Fruit fly (Drosophila melanogaster) whole organism, prepupa: ENCODE measurements around the gene CG14841.

ENCODE experiments used
- Blimp-1 ChIP-seq: fragments of 200-800 bp; sonication (Bioruptor generic); optimal IDR thresholded peaks from 3 replicates; lab custom pipeline; 2017; ENCODE audit warnings: missing biosample characterization, missing genetic modification characterization, mild to moderate bottlenecking, moderate library complexity, missing genetic modification reagents
- CG10631 ChIP-seq: fragments of 200-800 bp; sonication (Bioruptor generic); optimal IDR thresholded peaks from 2 replicates; lab custom pipeline; 2016; ENCODE audit warnings: missing biosample characterization, missing genetic modification characterization
- CG10669 ChIP-seq: fragments of 200-800 bp; sonication (Bioruptor generic); optimal IDR thresholded peaks from 3 replicates; lab custom pipeline; 2018; ENCODE audit warnings: missing biosample characterization, mild to moderate bottlenecking, missing genetic modification characterization, moderate library complexity
- CG11294 ChIP-seq: fragments of 200-800 bp; sonication (Bioruptor generic); IDR thresholded peaks from 2 replicates; pipeline ENCODE4 v1.3.6; 2022; ENCODE audit warnings: missing biosample characterization, missing genetic modification characterization
- CG11762 ChIP-seq: fragments of 200-800 bp; sonication (Bioruptor generic); optimal IDR thresholded peaks from 3 replicates; lab custom pipeline; 2016; ENCODE audit warnings: missing biosample characterization, missing genetic modification characterization; ENCODE audit not compliant: insufficient read depth
- CG15336 ChIP-seq: fragments of 200-800 bp; sonication (Bioruptor generic); IDR thresholded peaks from 2 replicates; pipeline ENCODE4 v1.3.6; 2022; ENCODE audit warnings: missing biosample characterization, missing genetic modification characterization
- CG16779 ChIP-seq: fragments of 200-800 bp; sonication (Bioruptor generic); optimal IDR thresholded peaks from 3 replicates; lab custom pipeline; 2017; ENCODE audit warnings: missing biosample characterization, mild to moderate bottlenecking, missing genetic modification characterization
- CG3032 ChIP-seq: fragments of 200-800 bp; optimal IDR thresholded peaks from 2 replicates; lab custom pipeline; 2019; ENCODE audit warnings: missing biosample characterization, mild to moderate bottlenecking, missing genetic modification characterization, moderate library complexity
- CG32006 ChIP-seq: fragments of 200-800 bp; sonication (Bioruptor generic); optimal IDR thresholded peaks from 3 replicates; lab custom pipeline; 2017; ENCODE audit warnings: missing biosample characterization, mild to moderate bottlenecking, missing genetic modification characterization
- CG34406 ChIP-seq: fragments of 200-800 bp; sonication (Bioruptor generic); optimal IDR thresholded peaks from 3 replicates; lab custom pipeline; 2016; ENCODE audit warnings: missing biosample characterization, missing genetic modification characterization
- CG4318 ChIP-seq: fragments of 200-800 bp; sonication (Bioruptor generic); optimal IDR thresholded peaks from 3 replicates; lab custom pipeline; 2017; ENCODE audit warnings: missing biosample characterization, mild to moderate bottlenecking, missing genetic modification characterization
- CG6163 ChIP-seq: fragments of 200-800 bp; sonication (Bioruptor generic); IDR thresholded peaks from 3 replicates; pipeline ENCODE4 v1.3.6; 2022; ENCODE audit warnings: missing biosample characterization, missing genetic modification characterization
- CG6792 ChIP-seq: fragments of 200-800 bp; sonication (Bioruptor generic); optimal IDR thresholded peaks from 3 replicates; lab custom pipeline; 2016; ENCODE audit warnings: missing biosample characterization, missing genetic modification characterization
- CG6808 ChIP-seq: fragments of 200-800 bp; sonication (Bioruptor generic); optimal IDR thresholded peaks from 3 replicates; lab custom pipeline; 2017; ENCODE audit warnings: missing biosample characterization, missing genetic modification characterization, mild to moderate bottlenecking, moderate library complexity, missing genetic modification reagents
- CG6854 ChIP-seq: fragments of 200-800 bp; sonication (Bioruptor generic); optimal IDR thresholded peaks from 2 replicates; lab custom pipeline; 2017; ENCODE audit warnings: missing biosample characterization, mild to moderate bottlenecking, missing genetic modification characterization
- CG8119 ChIP-seq: fragments of 200-800 bp; sonication (Bioruptor generic); IDR thresholded peaks from 3 replicates; pipeline ENCODE4 v1.3.6; 2022; ENCODE audit warnings: missing biosample characterization, missing genetic modification characterization
- CG8319 ChIP-seq: fragments of 200-800 bp; sonication (Bioruptor generic); optimal IDR thresholded peaks from 3 replicates; lab custom pipeline; 2016; ENCODE audit warnings: missing biosample characterization, missing genetic modification characterization
- Eip75B ChIP-seq: fragments of 200-800 bp; sonication (Bioruptor generic); optimal IDR thresholded peaks from 3 replicates; lab custom pipeline; 2016; ENCODE audit warnings: missing biosample characterization, missing genetic modification characterization
- Eip78C ChIP-seq: fragments of 200-800 bp; sonication (Bioruptor generic); peaks from one replicate; lab custom pipeline; 2016; ENCODE audit warnings: missing biosample characterization, missing genetic modification characterization
- Ets21C ChIP-seq: fragments of 200-800 bp; sonication (Bioruptor generic); optimal IDR thresholded peaks from 3 replicates; lab custom pipeline; 2016; ENCODE audit warnings: missing biosample characterization, missing genetic modification characterization
- Gug ChIP-seq: fragments of 200-800 bp; sonication (Bioruptor generic); IDR thresholded peaks from 2 replicates; pipeline ENCODE4 v1.3.6; 2022; ENCODE audit warnings: missing biosample characterization, missing genetic modification characterization
- Hr38 ChIP-seq: sonication (Bioruptor generic); optimal IDR thresholded peaks from 2 replicates; lab custom pipeline; 2016; ENCODE audit warnings: missing biosample characterization, missing genetic modification characterization
- Hr4 ChIP-seq: fragments of 200-800 bp; sonication (Bioruptor generic); optimal IDR thresholded peaks from 3 replicates; lab custom pipeline; 2016; ENCODE audit warnings: missing biosample characterization, missing genetic modification characterization
- Lpt ChIP-seq: fragments of 200-800 bp; sonication (Bioruptor generic); optimal IDR thresholded peaks from 3 replicates; lab custom pipeline; 2016; ENCODE audit warnings: missing biosample characterization, missing genetic modification characterization
- OdsH ChIP-seq: fragments of 200-800 bp; sonication (Bioruptor generic); optimal IDR thresholded peaks from 3 replicates; lab custom pipeline; 2016; ENCODE audit warnings: missing biosample characterization, missing genetic modification characterization
- Smox ChIP-seq: fragments of 200-800 bp; sonication (Bioruptor generic); optimal IDR thresholded peaks from 3 replicates; lab custom pipeline; 2016; ENCODE audit warnings: missing biosample characterization, missing genetic modification characterization
- Sox102F ChIP-seq: fragments of 200-800 bp; sonication (Bioruptor generic); optimal IDR thresholded peaks from 2 replicates; lab custom pipeline; 2016; ENCODE audit warnings: missing biosample characterization, mild to moderate bottlenecking, missing genetic modification characterization
- Sox14 ChIP-seq: fragments of 200-800 bp; sonication (Bioruptor generic); optimal IDR thresholded peaks from 3 replicates; lab custom pipeline; 2016; ENCODE audit warnings: missing biosample characterization, missing genetic modification characterization
- Sox15 ChIP-seq: fragments of 200-800 bp; sonication (Bioruptor generic); optimal IDR thresholded peaks from 3 replicates; lab custom pipeline; 2016; ENCODE audit warnings: missing biosample characterization, missing genetic modification characterization
- achi ChIP-seq: fragments of 200-800 bp; sonication (Bioruptor generic); optimal IDR thresholded peaks from 3 replicates; lab custom pipeline; 2016; ENCODE audit warnings: missing biosample characterization, missing genetic modification characterization
- acj6 ChIP-seq: fragments of 200-800 bp; sonication (Bioruptor generic); optimal IDR thresholded peaks from 3 replicates; lab custom pipeline; 2016; ENCODE audit warnings: missing biosample characterization, missing genetic modification characterization
- cyc ChIP-seq: fragments of 200-800 bp; sonication (Bioruptor generic); optimal IDR thresholded peaks from 3 replicates; lab custom pipeline; 2016; ENCODE audit warnings: missing biosample characterization, missing genetic modification characterization
- dsx ChIP-seq: fragments of 200-800 bp; optimal IDR thresholded peaks from 3 replicates; lab custom pipeline; 2019; ENCODE audit warnings: missing biosample characterization, mild to moderate bottlenecking, missing genetic modification characterization, moderate library complexity; ENCODE audit not compliant: poor library complexity, severe bottlenecking
- esn ChIP-seq: fragments of 200-800 bp; sonication (Bioruptor generic); optimal IDR thresholded peaks from 2 replicates; lab custom pipeline; 2016; ENCODE audit warnings: missing biosample characterization, mild to moderate bottlenecking, missing genetic modification characterization, moderate library complexity
- fd59A ChIP-seq: fragments of 200-800 bp; sonication (Bioruptor generic); optimal IDR thresholded peaks from 2 replicates; lab custom pipeline; 2017; ENCODE audit warnings: missing biosample characterization, mild to moderate bottlenecking, missing genetic modification characterization, missing genetic modification reagents
- fkh ChIP-seq: fragments of 200-800 bp; sonication (Bioruptor generic); optimal IDR thresholded peaks from 3 replicates; lab custom pipeline; 2017; ENCODE audit warnings: missing biosample characterization, mild to moderate bottlenecking, missing genetic modification characterization, moderate library complexity
- pdm3 ChIP-seq: fragments of 200-800 bp; sonication (Bioruptor generic); optimal IDR thresholded peaks from 3 replicates; lab custom pipeline; 2016; ENCODE audit warnings: missing biosample characterization, missing genetic modification characterization
- salr ChIP-seq, 2 experiments: fragments of 200-800 bp; sonication (Bioruptor generic); optimal IDR thresholded peaks; 3 replicates each; lab custom pipeline; 2016 to 2018; ENCODE audit warnings: missing biosample characterization in 2 of 2, missing genetic modification characterization in 2 of 2, mild to moderate bottlenecking in 1 of 2
- spab ChIP-seq: fragments of 200-800 bp; sonication (Bioruptor generic); optimal IDR thresholded peaks from 2 replicates; lab custom pipeline; 2017; ENCODE audit warnings: missing biosample characterization, mild to moderate bottlenecking, missing genetic modification characterization, missing genetic modification reagents
- ss ChIP-seq, 2 experiments: fragments of 200-800 bp; sonication (Bioruptor generic); optimal IDR thresholded peaks; 2 replicates in 1 of 2; 3 replicates in 1 of 2; lab custom pipeline; 2017 to 2018; ENCODE audit warnings: mild to moderate bottlenecking in 2 of 2, missing biosample characterization in 2 of 2, missing genetic modification characterization in 2 of 2, moderate library complexity in 1 of 2
- vri ChIP-seq: fragments of 200-800 bp; sonication (Bioruptor generic); optimal IDR thresholded peaks from 3 replicates; lab custom pipeline; 2016; ENCODE audit warnings: missing biosample characterization, mild to moderate bottlenecking, missing genetic modification characterization

Gene CG14841

dm6 chr3R:14307972-14308673, 45.9 kb upstream of the CG14841 start:
- TF ChIP-seq Hr38 (GFP tag; lab: Kevin White, UChicago) = no peak
- TF ChIP-seq esn (GFP tag; lab: Kevin White, UChicago) = peak; percentile 27
- peak in 1 of 2 experiments; percentile 13 for TF ChIP-seq salr (GFP tag; optimal IDR thresholded peaks at IDR 0.05; lab: Kevin White, UChicago)
- TF ChIP-seq dsx (GFP tag; lab: Kevin White, UChicago) = peak; percentile 23
- peak; percentile 28 for TF ChIP-seq Eip78C (GFP tag; lab: Kevin White, UChicago)

DNA sequence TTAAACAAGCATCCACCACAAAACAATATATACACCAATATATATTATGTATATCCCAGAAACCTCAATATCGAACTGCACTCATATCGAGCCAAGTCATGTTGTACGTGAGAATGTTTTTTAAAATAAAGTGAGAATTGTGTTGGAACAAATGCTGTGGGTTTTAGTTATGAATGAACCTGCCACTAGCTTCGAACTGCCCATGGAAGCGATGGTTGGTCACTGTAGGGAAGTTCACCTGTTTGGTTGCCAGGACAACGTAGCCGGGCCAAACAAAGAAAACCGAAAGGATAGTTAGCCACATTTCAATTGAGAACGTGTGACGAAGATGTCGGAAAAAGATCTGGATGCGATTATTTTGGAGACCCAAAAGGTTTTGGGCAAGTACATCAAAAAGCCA, 39.9 kb upstream of the CG14841 start, which contains the start of gene IFT54:
TSS of gene IFT54 (plus strand) at position 301 of the 400 bp plus-strand sequence.
- TF ChIP-seq CG34406 (GFP tag; lab: Kevin White, UChicago) = no peak
- no peak for TF ChIP-seq CG6854 (GFP tag; lab: Kevin White, UChicago)
- TF ChIP-seq esn (GFP tag; lab: Kevin White, UChicago) = no peak
- no peak for TF ChIP-seq cyc (GFP tag; lab: Kevin White, UChicago)
- no peak for TF ChIP-seq CG6163
- TF ChIP-seq CG10669 = no peak
- TF ChIP-seq CG8119 (GFP tag; lab: Robert Waterston, UW) = no peak
- no peak for TF ChIP-seq Gug
- no peak for TF ChIP-seq CG6792 (GFP tag; lab: Kevin White, UChicago)
- no peak for TF ChIP-seq OdsH
- no peak for TF ChIP-seq CG3032
- no peak for TF ChIP-seq acj6 (GFP tag; lab: Kevin White, UChicago)
- no peak for TF ChIP-seq Lpt
- no peak for TF ChIP-seq Eip78C (GFP tag; lab: Kevin White, UChicago)
- TF ChIP-seq vri = no peak
- TF ChIP-seq spab (GFP tag; lab: Kevin White, UChicago) = no peak
- TF ChIP-seq achi (GFP tag; lab: Kevin White, UChicago) = no peak

- no peak for TF ChIP-seq CG10669
- no peak for TF ChIP-seq cyc (GFP tag; lab: Kevin White, UChicago)
- peak; percentile 84 for TF ChIP-seq fkh (GFP tag; lab: Kevin White, UChicago)
- no peak for TF ChIP-seq Sox102F (GFP tag; lab: Kevin White, UChicago)
- peak in 1 of 2 experiments; percentile 6 for TF ChIP-seq ss (GFP tag; optimal IDR thresholded peaks at IDR 0.05; lab: Kevin White, UChicago)
Observed at dm6 chr3R:14299891-14300290, 37.7 kb upstream of the CG14841 start.

- TF ChIP-seq Sox102F (GFP tag; lab: Kevin White, UChicago) = no peak
- TF ChIP-seq CG15336 = 0 out of 2 replicates have a peak, but pooled peaks have one; percentile 12
- TF ChIP-seq fd59A (GFP tag; lab: Kevin White, UChicago) = no peak
- TF ChIP-seq CG10669 = no peak
- no peak for TF ChIP-seq Lpt
- TF ChIP-seq Ets21C (GFP tag; lab: Kevin White, UChicago) = no peak
- no peak for TF ChIP-seq achi (GFP tag; lab: Kevin White, UChicago)
- peak; percentile 99 for TF ChIP-seq Blimp-1 (GFP tag; lab: Kevin White, UChicago)
- no peak for TF ChIP-seq OdsH
- TF ChIP-seq spab (GFP tag; lab: Kevin White, UChicago) = no peak
- peak; percentile 26 for TF ChIP-seq vri
- TF ChIP-seq Sox15 (GFP tag; lab: Kevin White, UChicago) = no peak
- no peak for TF ChIP-seq CG8319 (GFP tag; lab: Kevin White, UChicago)
- TF ChIP-seq Sox14 (GFP tag; lab: Kevin White, UChicago) = no peak
- no peak for TF ChIP-seq CG6163
- TF ChIP-seq CG4318 (GFP tag; lab: Kevin White, UChicago) = no peak
- TF ChIP-seq CG11762 = no peak
- no peak for TF ChIP-seq pdm3 (GFP tag; lab: Kevin White, UChicago)
- no peak for TF ChIP-seq Hr4
- TF ChIP-seq CG16779 (tag; lab: Kevin White, UChicago) = no peak
- no peak for TF ChIP-seq CG6808 (GFP tag; lab: Kevin White, UChicago)
- no peak for TF ChIP-seq CG3032
- TF ChIP-seq CG32006 (GFP tag; lab: Kevin White, UChicago) = no peak
- TF ChIP-seq CG10631 (GFP tag; lab: Kevin White, UChicago) = no peak
- peak; percentile 74 for TF ChIP-seq Eip78C (GFP tag; lab: Kevin White, UChicago)
- no peak for TF ChIP-seq CG11294
- no peak for TF ChIP-seq Smox (GFP tag; lab: Kevin White, UChicago)
- TF ChIP-seq Eip75B (GFP tag; lab: Kevin White, UChicago) = no peak
Observed at dm6 chr3R:14298078-14298896, 36.1 kb upstream of the CG14841 start.
